Fruit fly (Drosophila melanogaster) Kc167 (cell line): ENCODE data around the gene Mrm2.

ENCODE experiments used
- Myc ChIP-seq: fragments of >200 bp; optimal IDR thresholded peaks from 2 replicates; lab custom pipeline; 2017; ENCODE audit warnings: missing external identifiers
- Sin3A ChIP-seq: fragments of >200 bp; optimal IDR thresholded peaks from 2 replicates; lab custom pipeline; 2018; ENCODE audit warnings: missing external identifiers
- h ChIP-seq: fragments of >200 bp; optimal IDR thresholded peaks from 3 replicates; lab custom pipeline; 2018; ENCODE audit warnings: missing external identifiers
- insv ChIP-seq: fragments of >200 bp; optimal IDR thresholded peaks from 3 replicates; lab custom pipeline; 2018; ENCODE audit warnings: missing external identifiers
- psq ChIP-seq: fragments of >200 bp; optimal IDR thresholded peaks from 2 replicates; lab custom pipeline; 2017; ENCODE audit warnings: missing external identifiers

DNA sequence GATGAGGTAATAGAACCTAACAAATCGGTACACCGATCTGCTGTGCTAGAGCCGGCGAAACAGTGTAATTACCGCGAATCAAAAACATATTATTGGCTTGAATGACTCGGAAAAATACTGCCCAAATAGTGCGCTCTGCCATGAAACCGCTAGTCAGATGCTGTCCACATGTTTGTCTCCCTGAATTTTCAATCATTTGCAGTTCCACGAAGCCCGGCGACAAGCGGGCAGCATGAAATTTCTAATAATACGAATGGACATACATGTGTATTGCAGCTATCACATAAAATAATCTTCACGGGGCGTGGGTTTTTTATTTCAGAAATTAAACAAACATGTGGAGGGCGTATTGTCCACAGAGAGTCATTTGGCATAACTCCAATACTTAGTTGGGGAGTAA lies 2.5 kb upstream of the Mrm2 start:
- TF ChIP-seq psq (lab: Kevin White, UChicago) (no peak), Sin3A (lab: Kevin White, UChicago) (no peak), h (lab: Kevin White, UChicago) (no peak), insv (lab: Kevin White, UChicago) (no peak), Myc (lab: Kevin White, UChicago) (no peak)
